Fruit fly (Drosophila melanogaster) whole organism, embryonic: ENCODE data around the gene Acph-1.

Experiments used
- Atf3 ChIP-seq: fragments of 200-800 bp; sonication (Bioruptor generic); optimal IDR thresholded peaks from 3 replicates; lab custom pipeline; 2016; ENCODE audit warnings: missing biosample characterization, missing genetic modification characterization
- Awh ChIP-seq: fragments of 200-800 bp; sonication (Bioruptor generic); IDR thresholded peaks from 2 replicates; pipeline ENCODE4, ENCODE4 v1.3.6; 2022; ENCODE audit warnings: missing biosample characterization, missing genetic modification characterization
- CG1024 ChIP-seq: fragments of 200-800 bp; sonication (Bioruptor generic); IDR thresholded peaks from 2 replicates; pipeline ENCODE4 v1.3.6; 2022; ENCODE audit warnings: missing biosample characterization, missing genetic modification characterization
- CG11504 ChIP-seq: fragments of 200-800 bp; sonication (Bioruptor generic); optimal IDR thresholded peaks from 3 replicates; lab custom pipeline; 2019; ENCODE audit warnings: missing biosample characterization, mild to moderate bottlenecking, missing genetic modification characterization, moderate library complexity
- CG12744 ChIP-seq: fragments of 200-800 bp; sonication (Bioruptor generic); optimal IDR thresholded peaks from 2 replicates; lab custom pipeline; 2016; ENCODE audit warnings: missing biosample characterization, missing genetic modification characterization
- CG14710 ChIP-seq: fragments of 200-800 bp; sonication (Bioruptor generic); optimal IDR thresholded peaks from 3 replicates; lab custom pipeline; 2019; ENCODE audit warnings: missing biosample characterization, mild to moderate bottlenecking, missing genetic modification characterization, moderate library complexity
- CG15269 ChIP-seq: fragments of 200-800 bp; sonication (Bioruptor generic); optimal IDR thresholded peaks from 2 replicates; lab custom pipeline; 2018; ENCODE audit warnings: missing biosample characterization, mild to moderate bottlenecking, missing genetic modification characterization, moderate library complexity
- CG17385 ChIP-seq: fragments of 200-800 bp; sonication (Bioruptor generic); optimal IDR thresholded peaks from 3 replicates; lab custom pipeline; 2018; ENCODE audit warnings: missing biosample characterization, mild to moderate bottlenecking, missing genetic modification characterization
- CG18764 ChIP-seq: fragments of 200-800 bp; sonication (Bioruptor generic); optimal IDR thresholded peaks from 3 replicates; lab custom pipeline; 2016; ENCODE audit warnings: missing biosample characterization, missing genetic modification characterization
- CG3281 ChIP-seq: fragments of 200-800 bp; sonication (Bioruptor generic); optimal IDR thresholded peaks from 3 replicates; lab custom pipeline; 2017; ENCODE audit warnings: missing biosample characterization, mild to moderate bottlenecking, missing genetic modification characterization
- CG3847 ChIP-seq: fragments of 200-800 bp; sonication (Bioruptor generic); IDR thresholded peaks from 2 replicates; pipeline ENCODE4 v1.3.6; 2022; ENCODE audit warnings: missing biosample characterization, missing genetic modification characterization
- CG3995 ChIP-seq: fragments of 200-800 bp; sonication (Bioruptor generic); optimal IDR thresholded peaks from 3 replicates; lab custom pipeline; 2016; ENCODE audit warnings: missing biosample characterization, missing genetic modification characterization
- CG4282 ChIP-seq: fragments of 200-800 bp; sonication (Bioruptor generic); optimal IDR thresholded peaks from 2 replicates; lab custom pipeline; 2016; ENCODE audit warnings: missing biosample characterization, missing genetic modification characterization
- CG4730 ChIP-seq: fragments of 200-800 bp; sonication (Bioruptor generic); IDR thresholded peaks from 2 replicates; pipeline ENCODE4 v1.3.6; 2022; ENCODE audit warnings: missing biosample characterization, missing genetic modification characterization
- CG6791 ChIP-seq: fragments of 200-800 bp; sonication (Bioruptor generic); IDR thresholded peaks from 3 replicates; pipeline ENCODE4 v1.3.6; 2022; ENCODE audit warnings: missing biosample characterization, missing genetic modification characterization; ENCODE audit not compliant: partially characterized antibody
- CG8290 ChIP-seq, 3 experiments: fragments of 200-800 bp; sonication (Bioruptor generic); optimal IDR thresholded peaks; 2 replicates each; lab custom pipeline; 2016 to 2019; ENCODE audit warnings: missing biosample characterization in 3 of 3, missing genetic modification characterization in 3 of 3, mild to moderate bottlenecking in 2 of 3, moderate library complexity in 1 of 3
- CG8924 ChIP-seq: fragments of 200-800 bp; optimal IDR thresholded peaks from 3 replicates; lab custom pipeline; 2019; ENCODE audit warnings: missing biosample characterization, mild to moderate bottlenecking, missing genetic modification characterization, moderate library complexity
- CG9215 ChIP-seq: fragments of 200-800 bp; sonication (Bioruptor generic); IDR thresholded peaks from 2 replicates; pipeline ENCODE4 v1.3.6; 2022; ENCODE audit warnings: missing biosample characterization, missing genetic modification characterization
- CG9797 ChIP-seq: fragments of 200-800 bp; sonication (Bioruptor generic); optimal IDR thresholded peaks from 3 replicates; lab custom pipeline; 2018; ENCODE audit warnings: missing biosample characterization, mild to moderate bottlenecking, missing genetic modification characterization
- ERR ChIP-seq: fragments of 200-800 bp; sonication (Bioruptor generic); optimal IDR thresholded peaks from 2 replicates; lab custom pipeline; 2016; ENCODE audit warnings: missing biosample characterization, missing genetic modification characterization
- Fer2 ChIP-seq: fragments of 200-800 bp; sonication (Bioruptor generic); optimal IDR thresholded peaks from 2 replicates; lab custom pipeline; 2018; ENCODE audit warnings: missing biosample characterization, mild to moderate bottlenecking, missing genetic modification characterization, moderate library complexity
- GATAe ChIP-seq: fragments of 200-800 bp; sonication (Bioruptor generic); conservative IDR thresholded peaks from 2 replicates; pipeline ENCODE4 v1.3.6; 2022; ENCODE audit warnings: missing biosample characterization, missing genetic modification characterization
- Hr51 ChIP-seq, 2 experiments: fragments of 200-800 bp; sonication (Bioruptor generic); optimal IDR thresholded peaks; 2 replicates in 1 of 2; 3 replicates in 1 of 2; lab custom pipeline; 2016 to 2018; ENCODE audit warnings: missing biosample characterization in 2 of 2, missing genetic modification characterization in 2 of 2, mild to moderate bottlenecking in 1 of 2, moderate library complexity in 1 of 2
- Kr ChIP-seq: fragments of 200-800 bp; sonication (Bioruptor generic); optimal IDR thresholded peaks from 2 replicates; lab custom pipeline; 2017; ENCODE audit warnings: missing biosample characterization, mild to moderate bottlenecking, missing genetic modification characterization
- Lpt ChIP-seq: fragments of >200 bp; optimal IDR thresholded peaks from 2 replicates; lab custom pipeline; 2018; ENCODE audit warnings: missing biosample characterization, missing genetic modification characterization
- Nf-YC ChIP-seq: fragments of 200-800 bp; optimal IDR thresholded peaks from 3 replicates; lab custom pipeline; 2019; ENCODE audit warnings: missing biosample characterization, mild to moderate bottlenecking, missing genetic modification characterization, moderate library complexity
- NfI ChIP-seq: fragments of 200-800 bp; sonication (Bioruptor generic); optimal IDR thresholded peaks from 3 replicates; lab custom pipeline; 2018; ENCODE audit warnings: missing biosample characterization, mild to moderate bottlenecking, missing genetic modification characterization, moderate library complexity
- Oaz ChIP-seq: fragments of 200-800 bp; sonication (Bioruptor generic); IDR thresholded peaks from 2 replicates; pipeline ENCODE4 v1.3.6; 2022; ENCODE audit warnings: missing biosample characterization, missing genetic modification characterization
- Sox102F ChIP-seq: fragments of 200-800 bp; sonication (Bioruptor generic); optimal IDR thresholded peaks from 2 replicates; lab custom pipeline; 2018; ENCODE audit warnings: missing biosample characterization, mild to moderate bottlenecking, missing genetic modification characterization, moderate library complexity
- ato ChIP-seq: fragments of 200-800 bp; sonication (Bioruptor generic); IDR thresholded peaks from 2 replicates; pipeline ENCODE4 v1.3.6; 2022; ENCODE audit warnings: missing biosample characterization, missing genetic modification characterization; ENCODE audit not compliant: partially characterized antibody
- dati ChIP-seq: fragments of 200-800 bp; sonication (Bioruptor generic); IDR thresholded peaks from 2 replicates; pipeline ENCODE4 v1.3.6; 2022; ENCODE audit warnings: missing biosample characterization, missing genetic modification characterization
- en ChIP-seq: fragments of 200-800 bp; sonication (Bioruptor generic); optimal IDR thresholded peaks from 2 replicates; lab custom pipeline; 2016; ENCODE audit warnings: missing biosample characterization, missing genetic modification characterization
- eyg ChIP-seq: fragments of 200-800 bp; sonication (Bioruptor generic); optimal IDR thresholded peaks from 3 replicates; lab custom pipeline; 2016; ENCODE audit warnings: missing biosample characterization, missing genetic modification characterization
- fru ChIP-seq: fragments of >200 bp; optimal IDR thresholded peaks from 2 replicates; lab custom pipeline; 2017
- gce ChIP-seq: fragments of 200-800 bp; sonication (Bioruptor generic); IDR thresholded peaks from 3 replicates; pipeline ENCODE4 v1.3.6; 2022; ENCODE audit warnings: missing biosample characterization, missing genetic modification characterization
- gem ChIP-seq: fragments of 200-800 bp; sonication (Bioruptor generic); optimal IDR thresholded peaks from 2 replicates; lab custom pipeline; 2019; ENCODE audit warnings: missing biosample characterization, mild to moderate bottlenecking, missing genetic modification characterization, moderate library complexity
- ham ChIP-seq: fragments of 200-800 bp; sonication (Bioruptor generic); IDR thresholded peaks from 2 replicates; pipeline ENCODE4 v1.3.6; 2022; ENCODE audit warnings: missing biosample characterization, missing genetic modification characterization
- jumu ChIP-seq: fragments of 200-800 bp; sonication (Bioruptor generic); optimal IDR thresholded peaks from 3 replicates; lab custom pipeline; 2016; ENCODE audit warnings: missing biosample characterization, missing genetic modification characterization
- nerfin-1 ChIP-seq: fragments of 200-800 bp; sonication (Bioruptor generic); optimal IDR thresholded peaks from 3 replicates; lab custom pipeline; 2019; ENCODE audit warnings: missing biosample characterization, mild to moderate bottlenecking, missing genetic modification characterization, moderate library complexity
- prd ChIP-seq, 3 experiments: fragments of >200 bp in 2 of 3; fragments of 200-800 bp in 1 of 3; sonication (Bioruptor generic) in 1 of 3; optimal IDR thresholded peaks in 2 of 3; IDR thresholded peaks in 1 of 3; 2 replicates in 2 of 3; 3 replicates in 1 of 3; pipeline versions ENCODE4 v1.3.6 to Lab custom; 2017 to 2022; ENCODE audit warnings: missing biosample characterization in 1 of 3, missing genetic modification characterization in 1 of 3
- pzg ChIP-seq: fragments of 200-800 bp; sonication (Bioruptor generic); optimal IDR thresholded peaks from 3 replicates; lab custom pipeline; 2018; ENCODE audit warnings: missing biosample characterization, mild to moderate bottlenecking, missing genetic modification characterization, moderate library complexity
- sd ChIP-seq: fragments of 200-800 bp; sonication (Bioruptor generic); optimal IDR thresholded peaks from 3 replicates; lab custom pipeline; 2018; ENCODE audit warnings: missing biosample characterization, mild to moderate bottlenecking, missing genetic modification characterization, moderate library complexity
- slbo ChIP-seq: fragments of 200-800 bp; sonication (Bioruptor generic); IDR thresholded peaks from 2 replicates; pipeline ENCODE4 v1.3.6; 2022; ENCODE audit warnings: missing biosample characterization, missing genetic modification characterization
- sob ChIP-seq: fragments of 200-800 bp; sonication (Bioruptor generic); IDR thresholded peaks from 2 replicates; pipeline ENCODE4 v1.3.6; 2022; ENCODE audit warnings: missing biosample characterization, missing genetic modification characterization
- sug ChIP-seq: fragments of 200-800 bp; optimal IDR thresholded peaks from 2 replicates; lab custom pipeline; 2019; ENCODE audit warnings: missing biosample characterization, mild to moderate bottlenecking, missing genetic modification characterization, moderate library complexity
- yki ChIP-seq: fragments of >200 bp; optimal IDR thresholded peaks from 3 replicates; lab custom pipeline; 2018
- zen2 ChIP-seq: fragments of 200-800 bp; sonication (Bioruptor generic); IDR thresholded peaks from 3 replicates; pipeline ENCODE4 v1.3.6; 2022; ENCODE audit warnings: missing biosample characterization, missing genetic modification characterization; ENCODE audit not compliant: partially characterized antibody
- zf30C ChIP-seq: fragments of 200-800 bp; sonication (Bioruptor generic); optimal IDR thresholded peaks from 3 replicates; lab custom pipeline; 2018; ENCODE audit warnings: missing biosample characterization, mild to moderate bottlenecking, missing genetic modification characterization

Gene Acph-1

dm6 chr3R:30021559-30022451 is 28.6 kb upstream of the Acph-1 start, which contains the start of gene Mgat2 (continued):
- TF ChIP-seq sd (tag; lab: Kevin White, UChicago) (peak; percentile 82), CG17385 (peak; percentile 20), zen2 (GFP tag; lab: Robert Waterston, UW) (peak; percentile 90), CG18764 (GFP tag; lab: Kevin White, UChicago) (no peak), slbo (GFP tag; lab: Robert Waterston, UW) (no peak), Atf3 (GFP tag; lab: Kevin White, UChicago) (no peak), GATAe (no peak), prd (optimal IDR thresholded peaks at IDR 0.05; lab: Kevin White, UChicago) (no peak), prd (GFP tag; IDR thresholded peaks at IDR 0.05; lab: Robert Waterston, UW) (no peak), sug (tag; lab: Kevin White, UChicago) (peak; percentile 55), Sox102F (GFP tag; lab: Kevin White, UChicago) (no peak), en (no peak), Fer2 (no peak), CG15269 (tag; lab: Kevin White, UChicago) (no peak), ham (GFP tag; lab: Robert Waterston, UW) (no peak), dati (GFP tag; lab: Robert Waterston, UW) (no peak), nerfin-1 (tag; lab: Kevin White, UChicago) (peak; percentile 84), CG8290 (GFP tag; optimal IDR thresholded peaks at IDR 0.05; lab: Kevin White, UChicago) (no peak), CG8290 (tag; optimal IDR thresholded peaks at IDR 0.05; lab: Kevin White, UChicago) (peak in 1 of 2 experiments; percentile 73), sob (peak; percentile 37; the same call in 1 of the 2 replicates), fru (lab: Kevin White, UChicago) (no peak), CG12744 (GFP tag; lab: Kevin White, UChicago) (no peak), Awh (peak; percentile 67; the same call in 1 of the 2 replicates), Hr51 (GFP tag; optimal IDR thresholded peaks at IDR 0.05; lab: Kevin White, UChicago) (no peak), Lpt (GFP tag; lab: Kevin White, UChicago) (no peak), ato (GFP tag; lab: Robert Waterston, UW) (peak; percentile 64; the same call in 1 of the 2 replicates), CG9797 (GFP tag; lab: Kevin White, UChicago) (no peak), CG3847 (no peak), CG8924 (tag; lab: Kevin White, UChicago) (peak; percentile 83), CG9215 (GFP tag; lab: Robert Waterston, UW) (no peak), gem (tag; lab: Kevin White, UChicago) (no peak), NfI (GFP tag; lab: Kevin White, UChicago) (peak; percentile 16), CG11504 (tag; lab: Kevin White, UChicago) (no peak), CG4282 (GFP tag; lab: Kevin White, UChicago) (no peak), yki (lab: Kevin White, UChicago) (no peak), CG3995 (GFP tag; lab: Kevin White, UChicago) (peak; percentile 3), CG4730 (GFP tag; lab: Robert Waterston, UW) (no peak), Oaz (GFP tag; lab: Robert Waterston, UW) (no peak), CG1024 (GFP tag; lab: Robert Waterston, UW) (no peak; the same call in 1 of the 2 replicates), CG14710 (tag; lab: Kevin White, UChicago) (peak; percentile 19), CG6791 (GFP tag; lab: Robert Waterston, UW) (peak; percentile 86), ERR (GFP tag; lab: Kevin White, UChicago) (no peak), gce (GFP tag; lab: Robert Waterston, UW) (peak; percentile 31; the same call in 1 of the 3 replicates), Kr (GFP tag; lab: Kevin White, UChicago) (no peak), Nf-YC (tag; lab: Kevin White, UChicago) (peak; percentile 55), jumu (GFP tag; lab: Kevin White, UChicago) (no peak), pzg (peak; percentile 24), CG3281 (no peak), eyg (GFP tag; lab: Kevin White, UChicago) (peak; percentile 35), zf30C (GFP tag; lab: Kevin White, UChicago) (no peak)
